Fruit fly (Drosophila melanogaster) whole organism, embryonic: ENCODE measurements around the gene Edg91.

Experiments
- Abd-B ChIP-seq: fragments of 200-800 bp; sonication (Bioruptor generic); optimal IDR thresholded peaks from 2 replicates; lab custom pipeline; 2018; ENCODE audit warnings: missing biosample characterization, mild to moderate bottlenecking, missing genetic modification characterization, moderate library complexity
- B-H2 ChIP-seq: fragments of 200-800 bp; sonication (Bioruptor generic); optimal IDR thresholded peaks from 2 replicates; lab custom pipeline; 2018; ENCODE audit warnings: missing biosample characterization, mild to moderate bottlenecking, missing genetic modification characterization
- Bgb ChIP-seq: fragments of 200-800 bp; sonication (Bioruptor generic); IDR thresholded peaks from 2 replicates; pipeline ENCODE4 v1.3.6; 2022; ENCODE audit warnings: missing biosample characterization, missing genetic modification characterization; ENCODE audit not compliant: partially characterized antibody
- CG12391 ChIP-seq: fragments of 200-800 bp; sonication (Bioruptor generic); optimal IDR thresholded peaks from 3 replicates; lab custom pipeline; 2018; ENCODE audit warnings: missing biosample characterization, mild to moderate bottlenecking, missing genetic modification characterization, moderate library complexity
- CG15479 ChIP-seq: fragments of 200-800 bp; sonication (Bioruptor generic); optimal IDR thresholded peaks from 3 replicates; lab custom pipeline; 2019; ENCODE audit warnings: missing biosample characterization, mild to moderate bottlenecking, missing genetic modification characterization, moderate library complexity
- CG16813 ChIP-seq: fragments of 200-800 bp; sonication (Bioruptor generic); IDR thresholded peaks from 3 replicates; pipeline ENCODE4 v1.3.6; 2022; ENCODE audit warnings: missing biosample characterization, missing genetic modification characterization; ENCODE audit not compliant: partially characterized antibody
- CG17361 ChIP-seq: fragments of 200-800 bp; sonication (Bioruptor generic); IDR thresholded peaks from 3 replicates; pipeline ENCODE4 v1.3.6; 2022; ENCODE audit warnings: missing biosample characterization, missing genetic modification characterization
- CG2199 ChIP-seq: fragments of 200-800 bp; sonication (Bioruptor generic); IDR thresholded peaks from 3 replicates; pipeline ENCODE4 v1.3.6; 2022; ENCODE audit warnings: missing biosample characterization, missing genetic modification characterization
- CG31224 ChIP-seq: fragments of 200-800 bp; sonication (Bioruptor generic); IDR thresholded peaks from 2 replicates; pipeline ENCODE4 v1.3.6; 2022; ENCODE audit warnings: missing biosample characterization, missing genetic modification characterization
- CG32532 ChIP-seq: fragments of 200-800 bp; sonication (Bioruptor generic); IDR thresholded peaks from 2 replicates; pipeline ENCODE4 v1.3.6; 2022; ENCODE audit warnings: missing biosample characterization, missing genetic modification characterization
- CG34422 ChIP-seq: fragments of 200-800 bp; sonication (Bioruptor generic); IDR thresholded peaks from 3 replicates; pipeline ENCODE4 v1.3.6; 2022; ENCODE audit warnings: missing biosample characterization, missing genetic modification characterization
- CG42726 ChIP-seq: fragments of 200-800 bp; sonication (Bioruptor generic); IDR thresholded peaks from 2 replicates; pipeline ENCODE4 v1.3.6; 2022; ENCODE audit warnings: missing biosample characterization, missing genetic modification characterization; ENCODE audit not compliant: partially characterized antibody
- CG4328 ChIP-seq: fragments of 200-800 bp; sonication (Bioruptor generic); optimal IDR thresholded peaks from 3 replicates; lab custom pipeline; 2017; ENCODE audit warnings: missing biosample characterization, missing genetic modification reagents, missing genetic modification characterization
- CG6272 ChIP-seq: fragments of 200-800 bp; sonication (Bioruptor generic); IDR thresholded peaks from 2 replicates; pipeline ENCODE4 v1.3.6; 2022; ENCODE audit warnings: missing biosample characterization, missing genetic modification characterization
- CG6689 ChIP-seq: fragments of 200-800 bp; sonication (Bioruptor generic); IDR thresholded peaks from 2 replicates; pipeline ENCODE4 v1.3.6; 2022; ENCODE audit warnings: missing biosample characterization, missing genetic modification characterization
- CG6791 ChIP-seq: fragments of 200-800 bp; sonication (Bioruptor generic); IDR thresholded peaks from 3 replicates; pipeline ENCODE4 v1.3.6; 2022; ENCODE audit warnings: missing biosample characterization, missing genetic modification characterization; ENCODE audit not compliant: partially characterized antibody
- CG8478 ChIP-seq: fragments of >200 bp; optimal IDR thresholded peaks from 2 replicates; lab custom pipeline; 2018
- CTCF ChIP-seq: fragments of 200-800 bp; sonication (Bioruptor generic); optimal IDR thresholded peaks from 2 replicates; lab custom pipeline; 2017; ENCODE audit warnings: missing biosample characterization, mild to moderate bottlenecking, missing genetic modification characterization, moderate library complexity
- Dad ChIP-seq: fragments of 200-800 bp; sonication (Bioruptor generic); optimal IDR thresholded peaks from 3 replicates; lab custom pipeline; 2016; ENCODE audit warnings: missing biosample characterization, missing genetic modification characterization
- Dip2 ChIP-seq: fragments of 200-800 bp; sonication (Bioruptor generic); IDR thresholded peaks from 2 replicates; pipeline ENCODE4 v1.3.6; 2022; ENCODE audit warnings: missing biosample characterization, missing genetic modification characterization
- Ets65A ChIP-seq: fragments of 200-800 bp; sonication (Bioruptor generic); peaks from one replicate; lab custom pipeline; 2016; ENCODE audit warnings: missing biosample characterization, missing genetic modification characterization
- Hr3 ChIP-seq: fragments of 200-800 bp; sonication (Bioruptor generic); optimal IDR thresholded peaks from 3 replicates; lab custom pipeline; 2016; ENCODE audit warnings: missing biosample characterization, missing genetic modification characterization
- Lim3 ChIP-seq: fragments of 200-800 bp; sonication (Bioruptor generic); IDR thresholded peaks from 2 replicates; pipeline ENCODE4 v1.3.6; 2022; ENCODE audit warnings: missing biosample characterization, missing genetic modification characterization
- MTF-1 ChIP-seq: fragments of 200-800 bp; sonication (Bioruptor generic); optimal IDR thresholded peaks from 2 replicates; lab custom pipeline; 2018; ENCODE audit warnings: missing biosample characterization, mild to moderate bottlenecking, missing genetic modification characterization, borderline replicate concordance
- Med ChIP-seq: fragments of 200-800 bp; sonication (Bioruptor generic); peaks from one replicate; lab custom pipeline; 2016; ENCODE audit warnings: missing biosample characterization, missing genetic modification characterization, mild to moderate bottlenecking, inconsistent platforms, moderate library complexity
- Opbp ChIP-seq: fragments of 200-800 bp; sonication (Bioruptor generic); IDR thresholded peaks from 3 replicates; pipeline ENCODE4 v1.3.6; 2022; ENCODE audit warnings: missing biosample characterization, missing genetic modification characterization; ENCODE audit not compliant: partially characterized antibody
- Pdp1 ChIP-seq, 2 experiments: fragments of 200-800 bp; sonication (Bioruptor generic); optimal IDR thresholded peaks; 3 replicates each; lab custom pipeline; 2016; ENCODE audit warnings: missing biosample characterization in 2 of 2, missing genetic modification characterization in 2 of 2, mild to moderate bottlenecking in 1 of 2, moderate library complexity in 1 of 2
- Rfx ChIP-seq: fragments of 200-800 bp; sonication (Bioruptor generic); IDR thresholded peaks from 2 replicates; pipeline ENCODE4 v1.3.6; 2022; ENCODE audit warnings: missing biosample characterization, missing genetic modification characterization
- Ssrp ChIP-seq: fragments of 200-800 bp; sonication (Bioruptor generic); optimal IDR thresholded peaks from 2 replicates; lab custom pipeline; 2018; ENCODE audit warnings: missing biosample characterization, mild to moderate bottlenecking, missing genetic modification characterization, moderate library complexity
- YL-1 ChIP-seq: fragments of 200-800 bp; sonication (Bioruptor generic); optimal IDR thresholded peaks from 3 replicates; lab custom pipeline; 2017; ENCODE audit warnings: missing biosample characterization, mild to moderate bottlenecking, missing genetic modification characterization
- amos ChIP-seq: fragments of 200-800 bp; sonication (Bioruptor generic); IDR thresholded peaks from 2 replicates; pipeline ENCODE4 v1.3.6; 2022; ENCODE audit warnings: missing biosample characterization, missing genetic modification characterization; ENCODE audit not compliant: partially characterized antibody
- dpn ChIP-seq, 2 experiments: fragments of 200-800 bp; sonication (Bioruptor generic); optimal IDR thresholded peaks; 3 replicates each; lab custom pipeline; 2016; ENCODE audit warnings: missing biosample characterization in 2 of 2, missing genetic modification characterization in 2 of 2
- gsb-n ChIP-seq: fragments of 200-800 bp; sonication (Bioruptor generic); optimal IDR thresholded peaks from 3 replicates; lab custom pipeline; 2018; ENCODE audit warnings: missing biosample characterization, mild to moderate bottlenecking, missing genetic modification characterization
- pnt ChIP-seq: fragments of 200-800 bp; sonication (Bioruptor generic); optimal IDR thresholded peaks from 3 replicates; lab custom pipeline; 2016; ENCODE audit warnings: missing biosample characterization, missing genetic modification characterization
- prd ChIP-seq, 3 experiments: fragments of >200 bp in 2 of 3; fragments of 200-800 bp in 1 of 3; sonication (Bioruptor generic) in 1 of 3; optimal IDR thresholded peaks in 2 of 3; IDR thresholded peaks in 1 of 3; 2 replicates in 2 of 3; 3 replicates in 1 of 3; pipeline versions ENCODE4 v1.3.6 to Lab custom; 2017 to 2022; ENCODE audit warnings: missing biosample characterization in 1 of 3, missing genetic modification characterization in 1 of 3
- sens ChIP-seq: fragments of 200-800 bp; sonication (Bioruptor generic); peaks from one replicate; lab custom pipeline; 2016; ENCODE audit warnings: missing biosample characterization, missing genetic modification characterization
- slbo ChIP-seq: fragments of 200-800 bp; sonication (Bioruptor generic); IDR thresholded peaks from 2 replicates; pipeline ENCODE4 v1.3.6; 2022; ENCODE audit warnings: missing biosample characterization, missing genetic modification characterization
- sqz ChIP-seq: fragments of 200-800 bp; sonication (Bioruptor generic); optimal IDR thresholded peaks from 3 replicates; lab custom pipeline; 2018; ENCODE audit warnings: missing biosample characterization, mild to moderate bottlenecking, missing genetic modification characterization
- vfl ChIP-seq: fragments of 200-800 bp; sonication (Bioruptor generic); optimal IDR thresholded peaks from 2 replicates; lab custom pipeline; 2016; ENCODE audit warnings: missing biosample characterization, missing genetic modification characterization
- z ChIP-seq: fragments of 200-800 bp; sonication (Bioruptor generic); IDR thresholded peaks from 3 replicates; pipeline ENCODE4 v1.3.6; 2022; ENCODE audit warnings: missing biosample characterization, missing genetic modification characterization

Gene Edg91

DNA sequence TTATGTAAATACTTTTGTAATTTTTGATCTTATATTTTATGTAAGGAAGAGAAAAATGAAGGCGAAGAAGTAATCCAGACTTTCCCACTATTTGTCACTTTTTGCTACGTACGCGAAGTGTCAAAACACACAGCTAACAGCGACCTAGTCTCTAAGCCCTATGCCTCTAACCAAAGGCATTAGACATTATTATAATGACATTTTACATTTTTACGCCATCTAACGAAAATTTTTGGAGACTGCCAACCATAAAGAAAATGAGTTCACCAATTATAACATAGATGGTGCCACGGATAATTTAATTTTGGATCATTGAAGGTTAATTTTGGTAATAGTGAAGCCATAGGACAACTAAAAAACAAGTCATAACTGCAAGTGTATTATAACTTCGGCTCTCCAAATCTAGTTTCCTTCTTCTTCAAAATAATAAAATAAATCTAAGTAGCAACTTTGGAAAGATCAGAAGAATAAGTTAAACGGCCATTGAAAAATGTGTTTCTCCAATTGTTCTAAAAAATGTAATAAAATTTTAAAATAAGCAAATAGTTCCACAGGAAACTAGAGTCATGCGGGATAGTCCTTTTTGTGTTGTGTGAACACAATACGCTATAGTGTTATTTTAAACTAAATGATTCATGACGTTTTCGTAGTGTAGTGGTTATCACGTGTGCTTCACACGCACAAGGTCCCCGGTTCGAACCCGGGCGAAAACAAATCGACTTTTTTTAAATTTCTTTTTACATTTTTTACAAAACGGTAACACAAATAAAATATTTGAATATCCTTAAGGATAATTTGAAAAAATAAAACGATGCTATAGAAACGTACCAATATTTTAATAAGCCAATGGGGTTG, 6.0 kb upstream of the Edg91 start (continued):
- TF ChIP-seq Rfx (GFP tag; lab: Robert Waterston, UW) (peak; percentile 65), Hr3 (GFP tag; lab: Kevin White, UChicago) (peak; percentile 14), pnt (GFP tag; lab: Kevin White, UChicago) (no peak), Ssrp (tag; lab: Kevin White, UChicago) (no peak), YL-1 (GFP tag; lab: Kevin White, UChicago) (no peak), CG15479 (no peak), CG34422 (GFP tag; lab: Robert Waterston, UW) (peak; percentile 24; the same call in 1 of the 3 replicates)

DNA sequence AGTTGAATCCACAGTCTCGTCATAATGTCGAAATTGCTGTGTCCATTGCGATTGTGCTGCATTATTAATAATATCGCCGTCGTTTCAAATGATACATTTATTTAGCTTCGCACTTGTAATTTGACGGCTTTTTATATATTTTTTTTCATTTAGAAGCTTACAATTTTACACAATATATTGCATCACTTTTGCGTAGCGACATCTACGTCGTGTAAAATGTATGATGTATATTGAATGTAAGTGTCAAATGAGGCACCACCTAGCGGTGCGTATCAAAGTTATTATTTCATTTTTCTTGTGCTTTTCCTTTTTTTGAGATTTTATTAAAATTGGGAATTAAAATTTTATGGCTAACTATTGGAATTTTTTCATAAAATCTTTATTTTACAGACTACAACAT, 5.2 kb upstream of the Edg91 start:
- peak; percentile 6 for TF ChIP-seq gsb-n (tag; lab: Kevin White, UChicago)
- TF ChIP-seq CG6689, result no peak
- TF ChIP-seq slbo, result 0 out of 2 replicates have a peak, but pooled peaks have one; percentile 34
- TF ChIP-seq Abd-B (GFP tag; lab: Kevin White, UChicago), result peak; percentile 37
- TF ChIP-seq CG2199, result peak; percentile 93
- TF ChIP-seq CG16813, result peak; percentile 62
- TF ChIP-seq CG6272 (GFP tag; lab: Robert Waterston, UW), result 0 out of 2 replicates have a peak, but pooled peaks have one; percentile 45
- TF ChIP-seq MTF-1 (GFP tag; lab: Kevin White, UChicago), result no peak
- TF ChIP-seq CG8478 (lab: Kevin White, UChicago), result peak; percentile 38
- no peak for TF ChIP-seq dpn (GFP tag; optimal IDR thresholded peaks at IDR 0.05; lab: Kevin White, UChicago)
- TF ChIP-seq z (GFP tag; lab: Robert Waterston, UW), result no peak
- peak in 1 of 2 experiments; percentile 74 for TF ChIP-seq Pdp1 (GFP tag; optimal IDR thresholded peaks at IDR 0.05; lab: Kevin White, UChicago)
- TF ChIP-seq Dad (GFP tag; lab: Kevin White, UChicago), result no peak
- peak; percentile 81 for TF ChIP-seq Dip2 (GFP tag; lab: Robert Waterston, UW)
- TF ChIP-seq Med (GFP tag; lab: Kevin White, UChicago), result peak; percentile 54
- peak; percentile 14 for TF ChIP-seq pnt (GFP tag; lab: Kevin White, UChicago)
- TF ChIP-seq B-H2, result no peak
- TF ChIP-seq Rfx (GFP tag; lab: Robert Waterston, UW), result peak; percentile 37; the same call in 1 of the 2 replicates
- no peak for TF ChIP-seq Lim3 (GFP tag; lab: Robert Waterston, UW)
- peak; percentile 51; the same call in 1 of the 3 replicates for TF ChIP-seq CG6791 (GFP tag; lab: Robert Waterston, UW)
- peak; percentile 28 for TF ChIP-seq sqz (GFP tag; lab: Kevin White, UChicago)
- TF ChIP-seq Bgb, result peak; percentile 73
- TF ChIP-seq CG42726, result peak; percentile 79; the same call in 1 of the 2 replicates
- TF ChIP-seq CG17361 (GFP tag; lab: Robert Waterston, UW), result 0 out of 3 replicates have a peak, but pooled peaks have one; percentile 17
- 0 out of 2 replicates have a peak, but pooled peaks have one; percentile 7 for TF ChIP-seq CG32532
- TF ChIP-seq CTCF, result peak; percentile 90
- no peak for TF ChIP-seq CG31224 (GFP tag; lab: Robert Waterston, UW)
- TF ChIP-seq Opbp (GFP tag; lab: Robert Waterston, UW), result peak; percentile 54; the same call in 1 of the 3 replicates
- peak; percentile 20 for TF ChIP-seq sens (GFP tag; lab: Kevin White, UChicago)
- peak in 1 of 2 experiments; percentile 11 for TF ChIP-seq prd (optimal IDR thresholded peaks at IDR 0.05; lab: Kevin White, UChicago)
- no peak for TF ChIP-seq prd (GFP tag; IDR thresholded peaks at IDR 0.05; lab: Robert Waterston, UW)
- no peak for TF ChIP-seq CG4328 (GFP tag; lab: Kevin White, UChicago)
- TF ChIP-seq amos (GFP tag; lab: Robert Waterston, UW), result peak; percentile 72
- TF ChIP-seq CG12391, result no peak
- no peak for TF ChIP-seq vfl (GFP tag; lab: Kevin White, UChicago)
- peak; percentile 91 for TF ChIP-seq Ets65A (GFP tag; lab: Kevin White, UChicago)
- TF ChIP-seq, all 482 proteins: peak for 24
